Worm (Caenorhabditis elegans) whole organism, L1 larva: ENCODE data around the gene sumv-1.

Experiments
- F16B12.6 ChIP-seq: fragments of 150-350 bp; optimal IDR thresholded peaks from 2 replicates; lab custom pipeline; 2014; ENCODE audit warnings: missing biosample characterization, missing genetic modification characterization
- aha-1 ChIP-seq: fragments of 150-350 bp; optimal IDR thresholded peaks from 2 replicates; lab custom pipeline; 2014; ENCODE audit warnings: missing biosample characterization, missing genetic modification characterization
- aly-2 ChIP-seq: fragments of 150-350 bp; optimal IDR thresholded peaks from 2 replicates; lab custom pipeline; 2014; ENCODE audit warnings: missing biosample characterization, missing genetic modification characterization
- ceh-63 ChIP-seq: fragments of 200-800 bp; sonication (Bioruptor generic); optimal IDR thresholded peaks from 2 replicates; lab custom pipeline; 2018; ENCODE audit warnings: mild to moderate bottlenecking, missing genetic modification characterization, missing compliant biosample characterization
- ceh-8 ChIP-seq: fragments of 200-800 bp; sonication (Bioruptor generic); optimal IDR thresholded peaks from 2 replicates; lab custom pipeline; 2018; ENCODE audit warnings: mild to moderate bottlenecking, missing genetic modification characterization, moderate library complexity, missing compliant biosample characterization
- ceh-82 ChIP-seq, 3 experiments: fragments of 150-350 bp in 1 of 3; sonication (generic microtip) in 2 of 3; optimal IDR thresholded peaks; 2 replicates each; lab custom pipeline; 2014 to 2017; ENCODE audit warnings: missing biosample characterization in 3 of 3, missing genetic modification characterization in 3 of 3
- ceh-90 ChIP-seq: sonication (generic microtip); optimal IDR thresholded peaks from 2 replicates; lab custom pipeline; 2016; ENCODE audit warnings: missing genetic modification characterization, missing compliant biosample characterization
- dpl-1 ChIP-seq, 3 experiments: fragments of 150-350 bp in 2 of 3; sonication (generic microtip) in 1 of 3; optimal IDR thresholded peaks; 2 replicates each; lab custom pipeline; 2014 to 2017; ENCODE audit warnings: missing biosample characterization in 3 of 3, missing genetic modification characterization in 3 of 3, missing genetic modification reagents in 3 of 3
- efl-1 ChIP-seq, 4 experiments: fragments of 150-350 bp; optimal IDR thresholded peaks in 3 of 4; peaks in 1 of 4; 1 replicate in 1 of 4; 2 replicates in 3 of 4; lab custom pipeline; 2014; ENCODE audit warnings: missing biosample characterization in 2 of 4, missing genetic modification characterization in 2 of 4, missing genetic modification reagents in 2 of 4
- efl-3 ChIP-seq: fragments of 200-800 bp; sonication (Bioruptor generic); optimal IDR thresholded peaks from 2 replicates; lab custom pipeline; 2018; ENCODE audit warnings: mild to moderate bottlenecking, missing genetic modification characterization, missing compliant biosample characterization
- egl-27 ChIP-seq, 2 experiments: fragments of 150-350 bp in 1 of 2; sonication (generic microtip); optimal IDR thresholded peaks; 3 replicates each; lab custom pipeline; 2017 to 2018; ENCODE audit warnings: missing biosample characterization in 2 of 2, missing genetic modification characterization in 2 of 2, missing genetic modification reagents in 2 of 2
- fkh-8 ChIP-seq: sonication (generic microtip); optimal IDR thresholded peaks from 2 replicates; lab custom pipeline; 2016; ENCODE audit warnings: mild to moderate bottlenecking, missing genetic modification characterization, missing compliant biosample characterization
- fos-1 ChIP-seq: fragments of 150-350 bp; optimal IDR thresholded peaks from 2 replicates; lab custom pipeline; 2014; ENCODE audit warnings: missing biosample characterization, missing genetic modification characterization
- grh-1 ChIP-seq: fragments of 200-800 bp; sonication (Bioruptor generic); IDR thresholded peaks from 2 replicates; pipeline ENCODE4 v1.3.6; 2022; ENCODE audit warnings: missing genetic modification reagents, missing genetic modification characterization, missing compliant biosample characterization
- hlh-17 ChIP-seq: fragments of 200-800 bp; sonication (Bioruptor generic); optimal IDR thresholded peaks from 2 replicates; lab custom pipeline; 2018; ENCODE audit warnings: missing genetic modification characterization, mild to moderate bottlenecking, missing compliant biosample characterization, moderate library complexity, borderline replicate concordance
- hlh-4 ChIP-seq: sonication (generic microtip); optimal IDR thresholded peaks from 2 replicates; lab custom pipeline; 2016; ENCODE audit warnings: mild to moderate bottlenecking, missing genetic modification characterization, missing compliant biosample characterization
- hpl-2 ChIP-seq: fragments of 150-350 bp; optimal IDR thresholded peaks from 2 replicates; lab custom pipeline; 2014; ENCODE audit warnings: missing biosample characterization, missing genetic modification reagents, missing genetic modification characterization
- lin-35 ChIP-seq, 2 experiments: fragments of 150-350 bp; optimal IDR thresholded peaks; 2 replicates each; lab custom pipeline; 2014; ENCODE audit warnings: missing biosample characterization in 2 of 2, missing genetic modification characterization in 2 of 2, missing genetic modification reagents in 2 of 2
- lin-39 ChIP-seq: fragments of 150-350 bp; optimal IDR thresholded peaks from 2 replicates; lab custom pipeline; 2014; ENCODE audit warnings: missing biosample characterization, missing genetic modification reagents, missing genetic modification characterization
- lir-3 ChIP-seq: sonication (generic microtip); optimal IDR thresholded peaks from 2 replicates; lab custom pipeline; 2016; ENCODE audit warnings: mild to moderate bottlenecking, missing genetic modification characterization, moderate library complexity, missing compliant biosample characterization; ENCODE audit not compliant: poor library complexity
- lsy-2 ChIP-seq, 2 experiments: fragments of 150-350 bp; optimal IDR thresholded peaks; 2 replicates each; lab custom pipeline; 2014; ENCODE audit warnings: missing biosample characterization in 2 of 2, missing genetic modification characterization in 2 of 2
- mef-2 ChIP-seq: fragments of 150-350 bp; optimal IDR thresholded peaks from 2 replicates; lab custom pipeline; 2014; ENCODE audit warnings: missing biosample characterization, missing genetic modification characterization
- nhr-12 ChIP-seq: sonication (generic microtip); optimal IDR thresholded peaks from 2 replicates; lab custom pipeline; 2017; ENCODE audit warnings: missing biosample characterization, missing genetic modification characterization
- nhr-20 ChIP-seq: sonication (generic microtip); optimal IDR thresholded peaks from 2 replicates; lab custom pipeline; 2016; ENCODE audit warnings: mild to moderate bottlenecking, missing genetic modification characterization, missing compliant biosample characterization
- nhr-28 ChIP-seq: fragments of 150-350 bp; optimal IDR thresholded peaks from 2 replicates; lab custom pipeline; 2014; ENCODE audit warnings: missing biosample characterization, missing genetic modification characterization
- nhr-47 ChIP-seq: sonication (generic microtip); optimal IDR thresholded peaks from 2 replicates; lab custom pipeline; 2016; ENCODE audit warnings: mild to moderate bottlenecking, missing genetic modification characterization, moderate library complexity, missing compliant biosample characterization
- nhr-85 ChIP-seq: sonication (generic microtip); peaks from one replicate; lab custom pipeline; 2016; ENCODE audit warnings: missing genetic modification characterization, inconsistent platforms, missing compliant biosample characterization
- pag-3 ChIP-seq: sonication (generic microtip); optimal IDR thresholded peaks from 2 replicates; lab custom pipeline; 2017; ENCODE audit warnings: missing genetic modification characterization, mild to moderate bottlenecking, missing compliant biosample characterization, antibody characterized with exemption, borderline replicate concordance; ENCODE audit not compliant: insufficient read depth
- pax-3 ChIP-seq: fragments of 200-800 bp; sonication (Bioruptor generic); optimal IDR thresholded peaks from 2 replicates; lab custom pipeline; 2018; ENCODE audit warnings: mild to moderate bottlenecking, missing genetic modification characterization, moderate library complexity, missing compliant biosample characterization
- pqm-1 ChIP-seq: sonication (generic microtip); optimal IDR thresholded peaks from 3 replicates; lab custom pipeline; 2017; ENCODE audit warnings: missing biosample characterization, missing genetic modification characterization
- snpc-4 ChIP-seq: fragments of 150-350 bp; optimal IDR thresholded peaks from 2 replicates; lab custom pipeline; 2014; ENCODE audit warnings: missing biosample characterization, missing genetic modification characterization
- snu-23 ChIP-seq: sonication (generic microtip); optimal IDR thresholded peaks from 2 replicates; lab custom pipeline; 2016; ENCODE audit warnings: missing genetic modification characterization, missing compliant biosample characterization
- sup-37 ChIP-seq: fragments of 200-800 bp; sonication (Bioruptor generic); optimal IDR thresholded peaks from 2 replicates; lab custom pipeline; 2018; ENCODE audit warnings: mild to moderate bottlenecking, missing genetic modification characterization, missing compliant biosample characterization
- tbx-2 ChIP-seq: sonication (generic microtip); optimal IDR thresholded peaks from 2 replicates; lab custom pipeline; 2016; ENCODE audit warnings: missing genetic modification characterization, missing compliant biosample characterization
- unc-62 ChIP-seq: fragments of 150-350 bp; optimal IDR thresholded peaks from 2 replicates; lab custom pipeline; 2014; ENCODE audit warnings: missing biosample characterization, missing genetic modification reagents, missing genetic modification characterization
- vab-15 ChIP-seq: sonication (generic microtip); optimal IDR thresholded peaks from 2 replicates; lab custom pipeline; 2017; ENCODE audit warnings: missing genotype, mild to moderate bottlenecking, missing genetic modification characterization, missing compliant biosample characterization
- zag-1 ChIP-seq: fragments of 150-350 bp; optimal IDR thresholded peaks from 2 replicates; lab custom pipeline; 2014; ENCODE audit warnings: missing biosample characterization, missing genetic modification characterization
- zip-4 ChIP-seq: fragments of 200-800 bp; sonication (Bioruptor generic); optimal IDR thresholded peaks from 2 replicates; lab custom pipeline; 2018; ENCODE audit warnings: mild to moderate bottlenecking, missing genetic modification characterization, moderate library complexity, missing compliant biosample characterization
- ztf-11 ChIP-seq, 2 experiments: sonication (generic microtip); optimal IDR thresholded peaks; 2 replicates each; lab custom pipeline; 2016 to 2017; ENCODE audit warnings: missing genetic modification characterization in 2 of 2, missing biosample characterization in 1 of 2, missing compliant biosample characterization in 1 of 2

sumv-1 gene

ce11 chrIII:5227831-5228467 lies 26.0 kb downstream of the sumv-1 start, which contains the start of the genes C34E10.12, C34E10.10 and atp-2 (continued):
- TF ChIP-seq sup-37 (GFP tag; lab: Kevin White, UChicago) (no peak), ceh-90 (tag; lab: Kevin White, UChicago) (peak; percentile 31), zag-1 (no peak), nhr-47 (peak; percentile 89), pqm-1 (no peak), unc-62 (GFP tag; lab: Kevin White, UChicago) (no peak), ztf-11 (tag; optimal IDR thresholded peaks at IDR 0.05; lab: Kevin White, UChicago) (peak in 1 of 2 experiments; percentile 52), aha-1 (tag; lab: Kevin White, UChicago) (peak; percentile 59), pag-3 (no peak), lir-3 (tag; lab: Kevin White, UChicago) (peak; percentile 80), ceh-82 (tag; optimal IDR thresholded peaks at IDR 0.05; lab: Kevin White, UChicago) (peak; percentile 70 to 95 (median 73)), nhr-20 (tag; lab: Kevin White, UChicago) (peak; percentile 94), nhr-12 (no peak), F16B12.6 (tag; lab: Kevin White, UChicago) (peak; percentile 55), zip-4 (GFP tag; lab: Kevin White, UChicago) (peak; percentile 40), lin-39 (tag; lab: Kevin White, UChicago) (peak; percentile 2), efl-1 (optimal IDR thresholded peaks at IDR 0.05; lab: Kevin White, UChicago) (peak; percentile 86 to 88), efl-1 (GFP tag; optimal IDR thresholded peaks at IDR 0.05 in 1 of 2; lab: Kevin White, UChicago) (peak; percentile 79 to 97), tbx-2 (tag; lab: Kevin White, UChicago) (peak; percentile 79), ceh-63 (GFP tag; lab: Kevin White, UChicago) (no peak), egl-27 (tag; optimal IDR thresholded peaks at IDR 0.05; lab: Kevin White, UChicago) (no peak), aly-2 (tag; lab: Kevin White, UChicago) (peak; percentile 70), vab-15 (no peak), mef-2 (tag; lab: Kevin White, UChicago) (peak; percentile 76), fkh-8 (tag; lab: Kevin White, UChicago) (peak; percentile 85), hlh-17 (GFP tag; lab: Kevin White, UChicago) (no peak), pax-3 (tag; lab: Kevin White, UChicago) (peak; percentile 63), nhr-28 (tag; lab: Kevin White, UChicago) (no peak), ceh-8 (GFP tag; lab: Kevin White, UChicago) (peak; percentile 59), hpl-2 (peak; percentile 81), hlh-4 (tag; lab: Kevin White, UChicago) (no peak), dpl-1 (GFP tag; optimal IDR thresholded peaks at IDR 0.05; lab: Kevin White, UChicago) (peak; percentile 79 to 85 (median 82)), snpc-4 (tag; lab: Kevin White, UChicago) (peak; percentile 46), snu-23 (peak; percentile 95), grh-1 (GFP tag; lab: Robert Waterston, UW) (peak; percentile 52; the same call in 1 of the 2 replicates), lin-35 (GFP tag; optimal IDR thresholded peaks at IDR 0.05; lab: Kevin White, UChicago) (peak; percentile 86 to 90)

ce11 chrIII:5225321-5225720 lies 28.7 kb downstream of the sumv-1 start, which contains the start of gene nex-1:
TSS of gene nex-1 (plus strand) at chrIII:5225621.
- TF ChIP-seq lsy-2 (tag; optimal IDR thresholded peaks at IDR 0.05; lab: Kevin White, UChicago) (peak in 1 of 2 experiments; percentile 7), efl-3 (GFP tag; lab: Kevin White, UChicago) (no peak), lin-39 (tag; lab: Kevin White, UChicago) (no peak), fos-1 (tag; lab: Kevin White, UChicago) (no peak), nhr-85 (tag; lab: Kevin White, UChicago) (peak; percentile 50), ceh-63 (GFP tag; lab: Kevin White, UChicago) (no peak)
